Worm (Caenorhabditis elegans): ENCODE results near the gene tag-30.

Gene tag-30

DNA sequence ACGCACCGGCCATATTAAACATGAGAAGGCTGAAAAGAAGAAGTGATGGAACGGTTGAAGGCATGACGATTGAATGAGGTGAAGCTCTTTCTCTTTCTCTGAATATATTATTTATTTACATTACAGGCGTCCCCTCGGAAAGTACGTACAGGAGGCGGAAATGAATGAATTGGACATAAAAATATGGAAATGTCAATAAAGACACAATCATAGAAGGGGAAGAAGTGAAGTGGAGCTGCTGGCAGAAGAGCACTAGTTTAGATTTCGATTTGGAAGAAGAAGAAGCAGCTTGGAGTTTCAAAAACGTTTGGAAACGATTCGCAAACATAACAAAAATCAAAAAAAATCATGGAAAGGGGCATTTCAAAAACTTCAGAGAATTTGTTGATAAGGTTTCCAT lies 50.9 kb downstream of the tag-30 start, which contains the start of gene H01G02.1:
H01G02.1 (minus strand) TSS at position 101 of the 400 bp plus-strand sequence.
- TF ChIP-seq ztf-4 (tag; optimal IDR thresholded peaks at IDR 0.05) = no peak
- TF ChIP-seq hlh-17 (GFP tag; optimal IDR thresholded peaks at IDR 0.05; ENCODE audit: borderline replicate concordance) = no peak
- no peak for TF ChIP-seq fos-1 (tag; optimal IDR thresholded peaks at IDR 0.05)
- TF ChIP-seq C04F5.9 (tag; optimal IDR thresholded peaks at IDR 0.05) = no peak
- no peak for TF ChIP-seq mef-2 (tag; optimal IDR thresholded peaks at IDR 0.05)
- TF ChIP-seq hlh-4 (tag; optimal IDR thresholded peaks at IDR 0.05) = no peak
- TF ChIP-seq grh-1 (GFP tag; IDR thresholded peaks at IDR 0.05) = no peak
- TF ChIP-seq elt-3 (tag; optimal IDR thresholded peaks at IDR 0.05) = no peak
- no peak for TF ChIP-seq C16A3.4 (tag; optimal IDR thresholded peaks at IDR 0.05)
- TF ChIP-seq ceh-88 (GFP tag; IDR thresholded peaks at IDR 0.05) = no peak
- TF ChIP-seq nhr-71 (tag; optimal IDR thresholded peaks at IDR 0.05) = no peak
- no peak for TF ChIP-seq rnt-1 (tag; optimal IDR thresholded peaks at IDR 0.05)
- no peak for TF ChIP-seq lin-13 (GFP tag; optimal IDR thresholded peaks at IDR 0.05)
- no peak for TF ChIP-seq ceh-63 (GFP tag; optimal IDR thresholded peaks at IDR 0.05)
- TF ChIP-seq jun-1 (tag; optimal IDR thresholded peaks at IDR 0.05) = no peak
- no peak for TF ChIP-seq efl-3 (GFP tag; optimal IDR thresholded peaks at IDR 0.05)
- no peak for TF ChIP-seq C34B4.2 (tag; optimal IDR thresholded peaks at IDR 0.05)
- TF ChIP-seq efl-1 (optimal IDR thresholded peaks at IDR 0.05) = no peak
- no peak for TF ChIP-seq efl-1 (GFP tag; optimal IDR thresholded peaks at IDR 0.05 in 1 of 2)
- TF ChIP-seq nhr-12 (tag; optimal IDR thresholded peaks at IDR 0.05) = no peak
- TF ChIP-seq egl-13 (tag; optimal IDR thresholded peaks at IDR 0.05) = no peak

DNA sequence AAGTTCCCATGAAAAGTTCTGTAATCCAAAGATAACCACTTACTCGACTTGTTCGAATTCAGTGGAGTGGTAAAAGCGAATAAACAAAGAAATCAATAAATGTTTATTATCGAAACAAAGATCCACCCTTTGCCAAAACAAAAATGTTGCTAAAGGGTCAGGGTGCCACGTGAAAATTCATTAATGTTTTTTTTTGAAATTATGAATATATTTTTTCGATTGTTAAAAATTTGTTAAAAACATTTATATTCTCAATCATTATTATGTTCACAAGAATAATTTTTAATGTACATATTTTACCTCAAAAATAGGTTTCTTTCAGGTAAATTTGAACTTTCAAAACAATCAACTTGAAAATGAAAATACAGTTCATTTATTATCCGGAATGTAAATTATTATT lies 51.9 kb downstream of the tag-30 start, which contains the start of gene H01G02.4:
H01G02.4 (minus strand) TSS at position 101 of the 400 bp plus-strand sequence.
- no peak for TF ChIP-seq ama-1 (optimal IDR thresholded peaks at IDR 0.05)
- no peak for TF ChIP-seq C34B4.2 (tag; optimal IDR thresholded peaks at IDR 0.05)
- no peak for TF ChIP-seq sup-37 (GFP tag; optimal IDR thresholded peaks at IDR 0.05)
- no peak for TF ChIP-seq skn-1 (tag; optimal IDR thresholded peaks at IDR 0.05)
- no peak for TF ChIP-seq mab-9 (GFP tag; IDR thresholded peaks at IDR 0.05)
- no peak for TF ChIP-seq ceh-8 (GFP tag; optimal IDR thresholded peaks at IDR 0.05)
- no peak for TF ChIP-seq zip-4 (GFP tag; optimal IDR thresholded peaks at IDR 0.05)
- no peak for TF ChIP-seq unc-30 (tag; optimal IDR thresholded peaks at IDR 0.05)
- no peak for TF ChIP-seq pqm-1 (tag; optimal IDR thresholded peaks at IDR 0.05)

DNA sequence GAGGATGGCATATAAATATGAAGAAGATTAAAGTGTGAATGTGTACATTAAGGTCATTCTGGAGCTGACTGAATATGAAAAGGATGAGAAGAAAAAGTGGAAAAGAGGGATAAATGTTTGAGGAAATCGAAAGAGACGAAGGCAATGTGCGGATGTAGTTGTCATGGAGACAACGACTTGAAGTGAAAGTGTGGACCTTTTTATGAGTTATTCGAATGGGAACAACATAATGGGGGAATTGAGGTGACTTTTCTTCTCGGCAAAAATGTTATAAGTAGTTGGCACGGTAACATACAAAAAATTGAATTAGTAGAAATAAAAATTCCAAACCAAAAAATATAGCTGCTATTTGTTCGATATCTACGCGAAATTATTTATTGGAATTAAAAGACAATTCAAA lies 53.9 kb downstream of the tag-30 start, which contains the start of gene dyf-18:
dyf-18 (minus strand) TSS at position 101 of the 400 bp plus-strand sequence.
- TF ChIP-seq ztf-11 (tag; optimal IDR thresholded peaks at IDR 0.05) = no peak
- TF ChIP-seq ceh-82 (tag; optimal IDR thresholded peaks at IDR 0.05) = no peak
- TF ChIP-seq unc-30 (tag; optimal IDR thresholded peaks at IDR 0.05) = no peak
- no peak for TF ChIP-seq lin-35 (GFP tag; optimal IDR thresholded peaks at IDR 0.05)
- no peak for TF ChIP-seq grh-1 (GFP tag; IDR thresholded peaks at IDR 0.05)
- no peak for TF ChIP-seq dpl-1 (GFP tag; optimal IDR thresholded peaks at IDR 0.05)
- TF ChIP-seq nhr-84 (tag; optimal IDR thresholded peaks at IDR 0.05) = no peak
- no peak for TF ChIP-seq ceh-88 (GFP tag; IDR thresholded peaks at IDR 0.05)
- no peak for TF ChIP-seq hlh-17 (GFP tag; optimal IDR thresholded peaks at IDR 0.05; ENCODE audit: borderline replicate concordance)
- no peak for TF ChIP-seq nhr-20 (tag; optimal IDR thresholded peaks at IDR 0.05)
- TF ChIP-seq unc-98 (GFP tag; IDR thresholded peaks at IDR 0.05) = no peak
- no peak for TF ChIP-seq snu-23 (GFP tag; optimal IDR thresholded peaks at IDR 0.05)
- no peak for TF ChIP-seq hlh-4 (tag; optimal IDR thresholded peaks at IDR 0.05)
- TF ChIP-seq C04F5.9 (tag; optimal IDR thresholded peaks at IDR 0.05) = no peak
- no peak for TF ChIP-seq hpl-2 (GFP tag; optimal IDR thresholded peaks at IDR 0.05)

Measured in whole organism, L1 larva.